Fruit fly (Drosophila melanogaster) whole organism, prepupa: ENCODE measurements around the gene orb.

ENCODE experiments used
- Blimp-1 ChIP-seq: fragments of 200-800 bp; sonication (Bioruptor generic); optimal IDR thresholded peaks from 3 replicates; lab custom pipeline; 2017; ENCODE audit warnings: missing biosample characterization, missing genetic modification characterization, mild to moderate bottlenecking, moderate library complexity, missing genetic modification reagents
- CG10669 ChIP-seq: fragments of 200-800 bp; sonication (Bioruptor generic); optimal IDR thresholded peaks from 3 replicates; lab custom pipeline; 2018; ENCODE audit warnings: missing biosample characterization, mild to moderate bottlenecking, missing genetic modification characterization, moderate library complexity
- CG11762 ChIP-seq: fragments of 200-800 bp; sonication (Bioruptor generic); optimal IDR thresholded peaks from 3 replicates; lab custom pipeline; 2016; ENCODE audit warnings: missing biosample characterization, missing genetic modification characterization; ENCODE audit not compliant: insufficient read depth
- CG11902 ChIP-seq: fragments of 200-800 bp; sonication (Bioruptor generic); optimal IDR thresholded peaks from 3 replicates; lab custom pipeline; 2016; ENCODE audit warnings: missing biosample characterization, missing genetic modification characterization
- CG15336 ChIP-seq: fragments of 200-800 bp; sonication (Bioruptor generic); IDR thresholded peaks from 2 replicates; pipeline ENCODE4 v1.3.6; 2022; ENCODE audit warnings: missing biosample characterization, missing genetic modification characterization
- CG1621 ChIP-seq: fragments of 200-800 bp; sonication (Bioruptor generic); optimal IDR thresholded peaks from 3 replicates; lab custom pipeline; 2018; ENCODE audit warnings: missing biosample characterization, mild to moderate bottlenecking, missing genetic modification characterization
- CG32006 ChIP-seq: fragments of 200-800 bp; sonication (Bioruptor generic); optimal IDR thresholded peaks from 3 replicates; lab custom pipeline; 2017; ENCODE audit warnings: missing biosample characterization, mild to moderate bottlenecking, missing genetic modification characterization
- CG3919 ChIP-seq: fragments of 200-800 bp; sonication (Bioruptor generic); optimal IDR thresholded peaks from 3 replicates; lab custom pipeline; 2016; ENCODE audit warnings: missing biosample characterization, missing genetic modification characterization
- CG4318 ChIP-seq: fragments of 200-800 bp; sonication (Bioruptor generic); optimal IDR thresholded peaks from 3 replicates; lab custom pipeline; 2017; ENCODE audit warnings: missing biosample characterization, mild to moderate bottlenecking, missing genetic modification characterization
- CG6163 ChIP-seq: fragments of 200-800 bp; sonication (Bioruptor generic); IDR thresholded peaks from 3 replicates; pipeline ENCODE4 v1.3.6; 2022; ENCODE audit warnings: missing biosample characterization, missing genetic modification characterization
- CG6276 ChIP-seq: fragments of 200-800 bp; sonication (Bioruptor generic); optimal IDR thresholded peaks from 2 replicates; lab custom pipeline; 2017; ENCODE audit warnings: missing biosample characterization, mild to moderate bottlenecking, missing genetic modification characterization
- CG6808 ChIP-seq: fragments of 200-800 bp; sonication (Bioruptor generic); optimal IDR thresholded peaks from 3 replicates; lab custom pipeline; 2017; ENCODE audit warnings: missing biosample characterization, missing genetic modification characterization, mild to moderate bottlenecking, moderate library complexity, missing genetic modification reagents
- CG6854 ChIP-seq: fragments of 200-800 bp; sonication (Bioruptor generic); optimal IDR thresholded peaks from 2 replicates; lab custom pipeline; 2017; ENCODE audit warnings: missing biosample characterization, mild to moderate bottlenecking, missing genetic modification characterization
- CG7368 ChIP-seq: fragments of 200-800 bp; sonication (Bioruptor generic); optimal IDR thresholded peaks from 3 replicates; lab custom pipeline; 2016; ENCODE audit warnings: missing biosample characterization, missing genetic modification characterization
- CG8119 ChIP-seq: fragments of 200-800 bp; sonication (Bioruptor generic); IDR thresholded peaks from 3 replicates; pipeline ENCODE4 v1.3.6; 2022; ENCODE audit warnings: missing biosample characterization, missing genetic modification characterization
- CG8319 ChIP-seq: fragments of 200-800 bp; sonication (Bioruptor generic); optimal IDR thresholded peaks from 3 replicates; lab custom pipeline; 2016; ENCODE audit warnings: missing biosample characterization, missing genetic modification characterization
- Eip78C ChIP-seq: fragments of 200-800 bp; sonication (Bioruptor generic); peaks from one replicate; lab custom pipeline; 2016; ENCODE audit warnings: missing biosample characterization, missing genetic modification characterization
- Eip93F ChIP-seq: fragments of 200-800 bp; sonication (Bioruptor generic); optimal IDR thresholded peaks from 2 replicates; lab custom pipeline; 2016; ENCODE audit warnings: missing biosample characterization, mild to moderate bottlenecking, missing genetic modification characterization
- Ets21C ChIP-seq: fragments of 200-800 bp; sonication (Bioruptor generic); optimal IDR thresholded peaks from 3 replicates; lab custom pipeline; 2016; ENCODE audit warnings: missing biosample characterization, missing genetic modification characterization
- Ets96B ChIP-seq: fragments of 200-800 bp; optimal IDR thresholded peaks from 2 replicates; lab custom pipeline; 2019; ENCODE audit warnings: missing biosample characterization, mild to moderate bottlenecking, missing genetic modification characterization, moderate library complexity
- Hr38 ChIP-seq: sonication (Bioruptor generic); optimal IDR thresholded peaks from 2 replicates; lab custom pipeline; 2016; ENCODE audit warnings: missing biosample characterization, missing genetic modification characterization
- Hr4 ChIP-seq: fragments of 200-800 bp; sonication (Bioruptor generic); optimal IDR thresholded peaks from 3 replicates; lab custom pipeline; 2016; ENCODE audit warnings: missing biosample characterization, missing genetic modification characterization
- Lpt ChIP-seq: fragments of 200-800 bp; sonication (Bioruptor generic); optimal IDR thresholded peaks from 3 replicates; lab custom pipeline; 2016; ENCODE audit warnings: missing biosample characterization, missing genetic modification characterization
- OdsH ChIP-seq: fragments of 200-800 bp; sonication (Bioruptor generic); optimal IDR thresholded peaks from 3 replicates; lab custom pipeline; 2016; ENCODE audit warnings: missing biosample characterization, missing genetic modification characterization
- Sox14 ChIP-seq: fragments of 200-800 bp; sonication (Bioruptor generic); optimal IDR thresholded peaks from 3 replicates; lab custom pipeline; 2016; ENCODE audit warnings: missing biosample characterization, missing genetic modification characterization
- achi ChIP-seq: fragments of 200-800 bp; sonication (Bioruptor generic); optimal IDR thresholded peaks from 3 replicates; lab custom pipeline; 2016; ENCODE audit warnings: missing biosample characterization, missing genetic modification characterization
- acj6 ChIP-seq: fragments of 200-800 bp; sonication (Bioruptor generic); optimal IDR thresholded peaks from 3 replicates; lab custom pipeline; 2016; ENCODE audit warnings: missing biosample characterization, missing genetic modification characterization
- dac ChIP-seq: fragments of 200-800 bp; sonication (Bioruptor generic); optimal IDR thresholded peaks from 2 replicates; lab custom pipeline; 2017; ENCODE audit warnings: missing biosample characterization, mild to moderate bottlenecking, missing genetic modification characterization
- fd59A ChIP-seq: fragments of 200-800 bp; sonication (Bioruptor generic); optimal IDR thresholded peaks from 2 replicates; lab custom pipeline; 2017; ENCODE audit warnings: missing biosample characterization, mild to moderate bottlenecking, missing genetic modification characterization, missing genetic modification reagents
- fkh ChIP-seq: fragments of 200-800 bp; sonication (Bioruptor generic); optimal IDR thresholded peaks from 3 replicates; lab custom pipeline; 2017; ENCODE audit warnings: missing biosample characterization, mild to moderate bottlenecking, missing genetic modification characterization, moderate library complexity
- lz ChIP-seq: fragments of 200-800 bp; sonication (Bioruptor generic); optimal IDR thresholded peaks from 3 replicates; lab custom pipeline; 2016; ENCODE audit warnings: missing biosample characterization, missing genetic modification characterization
- net ChIP-seq: fragments of 200-800 bp; sonication (Bioruptor generic); optimal IDR thresholded peaks from 3 replicates; lab custom pipeline; 2016; ENCODE audit warnings: missing biosample characterization, missing genetic modification characterization
- pdm3 ChIP-seq: fragments of 200-800 bp; sonication (Bioruptor generic); optimal IDR thresholded peaks from 3 replicates; lab custom pipeline; 2016; ENCODE audit warnings: missing biosample characterization, missing genetic modification characterization
- salr ChIP-seq, 2 experiments: fragments of 200-800 bp; sonication (Bioruptor generic); optimal IDR thresholded peaks; 3 replicates each; lab custom pipeline; 2016 to 2018; ENCODE audit warnings: missing biosample characterization in 2 of 2, missing genetic modification characterization in 2 of 2, mild to moderate bottlenecking in 1 of 2
- spab ChIP-seq: fragments of 200-800 bp; sonication (Bioruptor generic); optimal IDR thresholded peaks from 2 replicates; lab custom pipeline; 2017; ENCODE audit warnings: missing biosample characterization, mild to moderate bottlenecking, missing genetic modification characterization, missing genetic modification reagents
- ss ChIP-seq, 2 experiments: fragments of 200-800 bp; sonication (Bioruptor generic); optimal IDR thresholded peaks; 2 replicates in 1 of 2; 3 replicates in 1 of 2; lab custom pipeline; 2017 to 2018; ENCODE audit warnings: mild to moderate bottlenecking in 2 of 2, missing biosample characterization in 2 of 2, missing genetic modification characterization in 2 of 2, moderate library complexity in 1 of 2
- svp ChIP-seq: fragments of 200-800 bp; sonication (Bioruptor generic); peaks from one replicate; lab custom pipeline; 2016; ENCODE audit warnings: missing biosample characterization, missing genetic modification characterization
- topi ChIP-seq: fragments of 200-800 bp; sonication (Bioruptor generic); optimal IDR thresholded peaks from 3 replicates; lab custom pipeline; 2016; ENCODE audit warnings: missing biosample characterization, missing genetic modification characterization

Gene orb

dm6 chr3R:23284256-23284655 lies 3.6 kb upstream of the orb start:
- TF ChIP-seq CG8119 (GFP tag; lab: Robert Waterston, UW) (no peak), Ets96B (no peak), fkh (peak; percentile 91), spab (GFP tag; lab: Kevin White, UChicago) (no peak), fd59A (GFP tag; lab: Kevin White, UChicago) (no peak), Sox14 (GFP tag; lab: Kevin White, UChicago) (no peak), topi (GFP tag; lab: Kevin White, UChicago) (no peak)
- TF ChIP-seq, all 60 proteins: peak for 1

- TF ChIP-seq Eip93F = no peak
- peak; percentile 4 for TF ChIP-seq fkh
Measured at dm6 chr3R:23283702-23284101, 3.0 kb upstream of the orb start, which contains the start of gene CG6763. Gene CG6763, plus strand, starts transcription at chr3R:23284002.

- no peak for TF ChIP-seq CG7368 (GFP tag; lab: Kevin White, UChicago)
- TF ChIP-seq svp (GFP tag; lab: Kevin White, UChicago) = peak; percentile 51
- no peak for TF ChIP-seq ss (GFP tag; optimal IDR thresholded peaks at IDR 0.05; lab: Kevin White, UChicago)
- TF ChIP-seq CG32006 (GFP tag; lab: Kevin White, UChicago) = peak; percentile 7
- no peak for TF ChIP-seq Hr38 (GFP tag; lab: Kevin White, UChicago)
- TF ChIP-seq Ets96B = no peak
- TF ChIP-seq CG4318 (GFP tag; lab: Kevin White, UChicago) = no peak
Measured at dm6 chr3R:23279834-23280233, 822 bp downstream of the orb start.

dm6 chr3R:23278704-23279379 lies 1.8 kb downstream of the orb start:
- TF ChIP-seq CG1621 (tag; lab: Kevin White, UChicago) = peak; percentile 40
- TF ChIP-seq CG6854 (GFP tag; lab: Kevin White, UChicago) = peak; percentile 5
- no peak for TF ChIP-seq CG11902 (GFP tag; lab: Kevin White, UChicago)
- peak in 1 of 2 experiments; percentile 9 for TF ChIP-seq ss (GFP tag; optimal IDR thresholded peaks at IDR 0.05; lab: Kevin White, UChicago)
- TF ChIP-seq CG3919 = peak; percentile 27

- TF ChIP-seq fkh = peak; percentile 24
- TF ChIP-seq CG10669 (GFP tag; lab: Kevin White, UChicago) = no peak
Measured at dm6 chr3R:23260569-23260968, 20.1 kb downstream of the orb start.

- TF ChIP-seq Ets21C (GFP tag; lab: Kevin White, UChicago) (no peak), Blimp-1 (GFP tag; lab: Kevin White, UChicago) (peak; percentile 94), CG6276 (GFP tag; lab: Kevin White, UChicago) (no peak)
Measured at dm6 chr3R:23258524-23258923, 22.1 kb downstream of the orb start.

- TF ChIP-seq net (GFP tag; lab: Kevin White, UChicago) (peak; percentile 65), CG6163 (GFP tag; lab: Robert Waterston, UW) (no peak), CG32006 (GFP tag; lab: Kevin White, UChicago) (peak; percentile 86), achi (peak; percentile 86), OdsH (GFP tag; lab: Kevin White, UChicago) (peak; percentile 80), Lpt (GFP tag; lab: Kevin White, UChicago) (peak; percentile 7), acj6 (peak; percentile 85), salr (GFP tag; optimal IDR thresholded peaks at IDR 0.05; lab: Kevin White, UChicago) (peak; percentile 2 to 68), lz (GFP tag; lab: Kevin White, UChicago) (peak; percentile 74), dac (GFP tag; lab: Kevin White, UChicago) (peak; percentile 76), CG15336 (peak; percentile 69), CG6808 (peak; percentile 26), CG8319 (GFP tag; lab: Kevin White, UChicago) (peak; percentile 42), Eip78C (GFP tag; lab: Kevin White, UChicago) (peak; percentile 83), spab (GFP tag; lab: Kevin White, UChicago) (peak; percentile 30), ss (GFP tag; optimal IDR thresholded peaks at IDR 0.05; lab: Kevin White, UChicago) (peak in 1 of 2 experiments; percentile 49), CG3919 (peak; percentile 59), Hr4 (peak; percentile 57), CG6276 (GFP tag; lab: Kevin White, UChicago) (peak; percentile 55), CG11762 (GFP tag; lab: Kevin White, UChicago) (peak; percentile 27), pdm3 (peak; percentile 53)
Measured at dm6 chr3R:23257986-23258427, 22.6 kb downstream of the orb start, which contains the start of the genes wda and Pex11c. Gene wda, minus strand, starts transcription at chr3R:23258087. Gene Pex11c, plus strand, starts transcription at chr3R:23258365.
